Fruit fly (Drosophila melanogaster): ENCODE results near the gene Pvr.

dm6 chr2L:8205871-8206270 lies 33.8 kb downstream of the Pvr start, which contains the start of gene CG8419:
- TF ChIP-seq psq (optimal IDR thresholded peaks at IDR 0.05) (no peak), ttk (optimal IDR thresholded peaks at IDR 0.05) (no peak), h (optimal IDR thresholded peaks at IDR 0.05) (no peak), Sin3A (optimal IDR thresholded peaks at IDR 0.05) (no peak), Myc (optimal IDR thresholded peaks at IDR 0.05) (no peak), insv (optimal IDR thresholded peaks at IDR 0.05) (no peak)
